Worm (Caenorhabditis elegans) whole organism, L4 larva: ENCODE measurements around the gene ucr-2.2.

Experiments
- F37D6.2 ChIP-seq: sonication (generic microtip); optimal IDR thresholded peaks from 2 replicates; lab custom pipeline; 2016; ENCODE audit warnings: mild to moderate bottlenecking, missing genetic modification characterization, missing compliant biosample characterization
- F49E8.2 ChIP-seq: sonication (generic microtip); optimal IDR thresholded peaks from 2 replicates; lab custom pipeline; 2016; ENCODE audit warnings: missing compliant biosample characterization, mild to moderate bottlenecking, missing genetic modification characterization, borderline replicate concordance
- R02D3.7 ChIP-seq: fragments of 150-350 bp; sonication (generic microtip); optimal IDR thresholded peaks from 3 replicates; lab custom pipeline; 2014; ENCODE audit warnings: missing biosample characterization, missing genetic modification characterization
- T26A8.4 ChIP-seq: fragments of 200-800 bp; sonication (Bioruptor generic); IDR thresholded peaks from 2 replicates; pipeline ENCODE4 v1.3.6; 2022; ENCODE audit warnings: missing genetic modification characterization, missing compliant biosample characterization
- Y105C5A.15 ChIP-seq: fragments of 200-800 bp; sonication (Bioruptor generic); IDR thresholded peaks from 2 replicates; pipeline ENCODE4 v1.3.6; 2022; ENCODE audit warnings: missing genetic modification characterization, missing compliant biosample characterization
- Y48G9A.11 ChIP-seq: fragments of 200-800 bp; sonication (Bioruptor generic); IDR thresholded peaks from 2 replicates; pipeline ENCODE4 v1.3.6; 2022; ENCODE audit warnings: missing genetic modification reagents, missing genetic modification characterization, missing compliant biosample characterization
- Y5F2A.4 ChIP-seq: fragments of 200-800 bp; sonication (Bioruptor generic); optimal IDR thresholded peaks from 2 replicates; lab custom pipeline; 2018; ENCODE audit warnings: mild to moderate bottlenecking, missing genetic modification characterization, missing compliant biosample characterization
- Y75B8A.6 ChIP-seq: fragments of 200-800 bp; sonication (Bioruptor generic); IDR thresholded peaks from 2 replicates; pipeline ENCODE4 v1.3.6; 2022; ENCODE audit warnings: missing genetic modification reagents, missing genetic modification characterization, missing compliant biosample characterization
- ZK337.2 ChIP-seq: fragments of 200-800 bp; sonication (Bioruptor generic); IDR thresholded peaks from 2 replicates; pipeline ENCODE4 v1.3.6; 2022; ENCODE audit warnings: missing genetic modification reagents, missing genetic modification characterization, missing compliant biosample characterization
- ZK546.5 ChIP-seq, 2 experiments: sonication (generic microtip); optimal IDR thresholded peaks; 2 replicates each; lab custom pipeline; 2017; ENCODE audit warnings: missing biosample characterization in 2 of 2, missing genetic modification characterization in 2 of 2
- aly-2 ChIP-seq: sonication (generic microtip); optimal IDR thresholded peaks from 2 replicates; lab custom pipeline; 2018; ENCODE audit warnings: missing biosample characterization, missing genetic modification characterization
- ama-1 ChIP-seq: fragments of 150-350 bp; optimal IDR thresholded peaks from 2 replicates; lab custom pipeline; 2014; ENCODE audit warnings: inconsistent platforms, mixed read lengths
- arid-1 ChIP-seq: fragments of 200-800 bp; sonication (Bioruptor generic); conservative IDR thresholded peaks from 2 replicates; pipeline ENCODE4 v1.3.6; 2022; ENCODE audit warnings: missing genetic modification reagents, missing genetic modification characterization, missing compliant biosample characterization
- ceh-20 ChIP-seq: fragments of 200-800 bp; sonication (Bioruptor generic); IDR thresholded peaks from 2 replicates; pipeline ENCODE4 v1.3.6; 2022; ENCODE audit warnings: missing genetic modification reagents, missing genetic modification characterization, missing compliant biosample characterization
- ceh-62 ChIP-seq: sonication (generic microtip); optimal IDR thresholded peaks from 2 replicates; lab custom pipeline; 2017; ENCODE audit warnings: missing biosample characterization, missing genetic modification characterization
- ces-1 ChIP-seq: fragments of 150-350 bp; sonication (generic microtip); optimal IDR thresholded peaks from 4 replicates; lab custom pipeline; 2014; ENCODE audit warnings: missing biosample characterization, missing genetic modification reagents, missing genetic modification characterization
- cey-2 ChIP-seq: sonication (generic microtip); optimal IDR thresholded peaks from 3 replicates; lab custom pipeline; 2017; ENCODE audit warnings: missing genetic modification characterization, mild to moderate bottlenecking, missing compliant biosample characterization, antibody characterized with exemption, borderline replicate concordance; ENCODE audit not compliant: insufficient read depth
- daf-16 ChIP-seq, 3 experiments: sonication (generic microtip); optimal IDR thresholded peaks; 2 replicates each; lab custom pipeline; 2016 to 2017; ENCODE audit warnings: missing genetic modification characterization in 3 of 3, missing genetic modification reagents in 3 of 3, mild to moderate bottlenecking in 2 of 3, missing compliant biosample characterization in 2 of 3, missing biosample characterization in 1 of 3, moderate library complexity in 1 of 3
- daf-8 ChIP-seq: fragments of 200-800 bp; sonication (Bioruptor generic); IDR thresholded peaks from 2 replicates; pipeline ENCODE4 v1.3.6; 2022; ENCODE audit warnings: missing genetic modification characterization, missing compliant biosample characterization
- dmd-6 ChIP-seq: fragments of 200-800 bp; sonication (Bioruptor generic); IDR thresholded peaks from 2 replicates; pipeline ENCODE4 v1.3.6; 2022; ENCODE audit warnings: missing genetic modification reagents, missing genetic modification characterization, missing compliant biosample characterization
- dmd-8 ChIP-seq: fragments of 200-800 bp; sonication (Bioruptor generic); IDR thresholded peaks from 2 replicates; pipeline ENCODE4 v1.3.6; 2022; ENCODE audit warnings: missing genetic modification characterization, missing compliant biosample characterization
- duxl-1 ChIP-seq: sonication (generic microtip); optimal IDR thresholded peaks from 2 replicates; lab custom pipeline; 2016; ENCODE audit warnings: mild to moderate bottlenecking, missing genetic modification characterization, moderate library complexity, missing compliant biosample characterization; ENCODE audit not compliant: poor library complexity
- fos-1 ChIP-seq: fragments of 150-350 bp; optimal IDR thresholded peaks from 2 replicates; lab custom pipeline; 2014; ENCODE audit warnings: missing biosample characterization, missing genetic modification characterization
- gei-8 ChIP-seq: fragments of 200-800 bp; sonication (Bioruptor generic); optimal IDR thresholded peaks from 2 replicates; lab custom pipeline; 2018; ENCODE audit warnings: mild to moderate bottlenecking, missing genetic modification characterization, missing compliant biosample characterization
- hlh-11 ChIP-seq: fragments of 200-800 bp; sonication (Bioruptor generic); optimal IDR thresholded peaks from 2 replicates; lab custom pipeline; 2018; ENCODE audit warnings: mild to moderate bottlenecking, missing genetic modification characterization, missing compliant biosample characterization
- hlh-30 ChIP-seq: sonication (generic microtip); optimal IDR thresholded peaks from 2 replicates; lab custom pipeline; 2017; ENCODE audit warnings: antibody characterized with exemption, mild to moderate bottlenecking, missing genetic modification characterization, missing compliant biosample characterization; ENCODE audit not compliant: insufficient read depth
- lim-7 ChIP-seq: fragments of 200-800 bp; sonication (Bioruptor generic); IDR thresholded peaks from 2 replicates; pipeline ENCODE4 v1.3.6; 2022; ENCODE audit warnings: missing genetic modification characterization, missing compliant biosample characterization
- madf-5 ChIP-seq, 2 experiments: fragments of 200-800 bp; sonication (Bioruptor generic); IDR thresholded peaks; 2 replicates each; pipeline ENCODE4 v1.3.6; 2022; ENCODE audit warnings: missing compliant biosample characterization in 2 of 2, missing genetic modification characterization in 2 of 2
- mdl-1 ChIP-seq, 2 experiments: fragments of 150-350 bp in 1 of 2; sonication (generic microtip) in 1 of 2; optimal IDR thresholded peaks; 2 replicates each; lab custom pipeline; 2014 to 2017; ENCODE audit warnings: missing biosample characterization in 2 of 2, missing genetic modification characterization in 2 of 2
- mes-2 ChIP-seq: sonication (generic microtip); optimal IDR thresholded peaks from 2 replicates; lab custom pipeline; 2016; ENCODE audit warnings: missing genotype, mild to moderate bottlenecking, missing genetic modification characterization, missing compliant biosample characterization; ENCODE audit not compliant: poor library complexity, severe bottlenecking
- nhr-10 ChIP-seq: fragments of 150-350 bp; optimal IDR thresholded peaks from 2 replicates; lab custom pipeline; 2014; ENCODE audit warnings: missing biosample characterization, missing genetic modification characterization
- nhr-11 ChIP-seq: fragments of 150-350 bp; optimal IDR thresholded peaks from 2 replicates; lab custom pipeline; 2014; ENCODE audit warnings: missing biosample characterization, missing genetic modification characterization
- nhr-111 ChIP-seq: fragments of 200-800 bp; sonication (Bioruptor generic); optimal IDR thresholded peaks from 2 replicates; lab custom pipeline; 2018; ENCODE audit warnings: mild to moderate bottlenecking, missing genetic modification characterization, missing compliant biosample characterization
- nhr-28 ChIP-seq: fragments of 150-350 bp; optimal IDR thresholded peaks from 2 replicates; lab custom pipeline; 2014; ENCODE audit warnings: missing biosample characterization, missing genetic modification characterization
- nhr-41 ChIP-seq: fragments of 200-800 bp; sonication (Bioruptor generic); IDR thresholded peaks from 2 replicates; pipeline ENCODE4 v1.3.6; 2022; ENCODE audit warnings: missing genetic modification reagents, missing genetic modification characterization, missing compliant biosample characterization
- nhr-42 ChIP-seq: fragments of 200-800 bp; sonication (Bioruptor generic); IDR thresholded peaks from 2 replicates; pipeline ENCODE4 v1.3.6; 2022; ENCODE audit warnings: missing genetic modification characterization, missing compliant biosample characterization
- nhr-48 ChIP-seq: sonication (generic microtip); optimal IDR thresholded peaks from 2 replicates; lab custom pipeline; 2016; ENCODE audit warnings: mild to moderate bottlenecking, missing genetic modification characterization, missing compliant biosample characterization
- nhr-6 ChIP-seq: fragments of 150-350 bp; optimal IDR thresholded peaks from 2 replicates; lab custom pipeline; 2014; ENCODE audit warnings: missing biosample characterization, missing genetic modification characterization
- pha-4 ChIP-seq, 2 experiments: fragments of 150-350 bp in 1 of 2; fragments of 200-800 bp in 1 of 2; sonication (Bioruptor generic) in 1 of 2; IDR thresholded peaks in 1 of 2; optimal IDR thresholded peaks in 1 of 2; 2 replicates each; pipeline versions ENCODE4 v1.3.6 to Lab custom; 2014 to 2022; ENCODE audit warnings: missing genetic modification characterization in 2 of 2, missing genetic modification reagents in 2 of 2, missing biosample characterization in 1 of 2, missing compliant biosample characterization in 1 of 2
- php-3 ChIP-seq: fragments of 200-800 bp; sonication (Bioruptor generic); IDR thresholded peaks from 2 replicates; pipeline ENCODE4 v1.3.6; 2022; ENCODE audit warnings: missing genetic modification reagents, missing genetic modification characterization, missing compliant biosample characterization
- sdz-12 ChIP-seq: fragments of 200-800 bp; sonication (Bioruptor generic); optimal IDR thresholded peaks from 2 replicates; lab custom pipeline; 2018; ENCODE audit warnings: mild to moderate bottlenecking, missing genetic modification characterization, missing compliant biosample characterization
- skn-1 ChIP-seq: fragments of 150-350 bp; optimal IDR thresholded peaks from 2 replicates; lab custom pipeline; 2014; ENCODE audit warnings: missing biosample characterization, missing genetic modification characterization
- spr-1 ChIP-seq: sonication (generic microtip); optimal IDR thresholded peaks from 2 replicates; lab custom pipeline; 2016; ENCODE audit warnings: mild to moderate bottlenecking, missing genetic modification characterization, missing compliant biosample characterization
- spr-3 ChIP-seq: fragments of 200-800 bp; sonication (Bioruptor generic); optimal IDR thresholded peaks from 2 replicates; lab custom pipeline; 2018; ENCODE audit warnings: mild to moderate bottlenecking, missing genetic modification characterization, missing compliant biosample characterization
- unc-130 ChIP-seq: sonication (generic microtip); optimal IDR thresholded peaks from 2 replicates; lab custom pipeline; 2016; ENCODE audit warnings: missing genetic modification reagents, missing genetic modification characterization, missing compliant biosample characterization
- unc-62 ChIP-seq, 3 experiments: fragments of 150-350 bp in 1 of 3; sonication (generic microtip); optimal IDR thresholded peaks in 2 of 3; peaks in 1 of 3; 1 replicate in 1 of 3; 2 replicates in 2 of 3; lab custom pipeline; 2014 to 2017; ENCODE audit warnings: missing biosample characterization in 3 of 3, missing genetic modification characterization in 3 of 3, missing genetic modification reagents in 3 of 3, missing genotype in 1 of 3
- zfp-3 ChIP-seq: fragments of 200-800 bp; sonication (Bioruptor generic); conservative IDR thresholded peaks from 2 replicates; pipeline ENCODE4 v1.3.6; 2022; ENCODE audit warnings: missing genetic modification reagents, missing genetic modification characterization, missing compliant biosample characterization
- zip-2 ChIP-seq: fragments of 150-350 bp; optimal IDR thresholded peaks from 2 replicates; lab custom pipeline; 2014; ENCODE audit warnings: missing biosample characterization, missing genetic modification characterization
- ztf-11 ChIP-seq: fragments of 150-350 bp; optimal IDR thresholded peaks from 2 replicates; lab custom pipeline; 2014; ENCODE audit warnings: missing biosample characterization, missing genetic modification characterization

Gene ucr-2.2

ce11 chrX:15181454-15181853, 7.8 kb downstream of the ucr-2.2 start, which contains the start of gene pkhm-2:
pkhm-2 (minus strand) TSS chrX:15181465.
- TF ChIP-seq spr-1: peak; percentile 90
- TF ChIP-seq nhr-10 (tag; lab: Kevin White, UChicago): no peak
- no peak for TF ChIP-seq madf-5 (GFP tag; IDR thresholded peaks at IDR 0.05; lab: Robert Waterston, UW)
- TF ChIP-seq ztf-11 (tag; lab: Kevin White, UChicago): no peak
- TF ChIP-seq Y48G9A.11 (GFP tag; lab: Robert Waterston, UW): no peak
- TF ChIP-seq Y105C5A.15 (GFP tag; lab: Robert Waterston, UW): no peak
- TF ChIP-seq arid-1 (GFP tag; lab: Robert Waterston, UW): peak; percentile 49; the same call in 1 of the 2 replicates
- TF ChIP-seq ceh-20: peak; percentile 84
- TF ChIP-seq nhr-48: peak; percentile 82
- TF ChIP-seq aly-2 (tag; lab: Kevin White, UChicago): no peak
- TF ChIP-seq daf-16 (GFP tag; optimal IDR thresholded peaks at IDR 0.05; lab: Kevin White, UChicago): peak in 1 of 2 experiments; percentile 61
- peak; percentile 86 for TF ChIP-seq daf-16 (tag; optimal IDR thresholded peaks at IDR 0.05; lab: Kevin White, UChicago)
- peak; percentile 85 for TF ChIP-seq nhr-11 (tag; lab: Kevin White, UChicago)
- TF ChIP-seq cey-2 (tag; lab: Kevin White, UChicago): no peak
- peak; percentile 68; the same call in 1 of the 2 replicates for TF ChIP-seq nhr-42 (GFP tag; lab: Robert Waterston, UW)
- peak; percentile 84 for TF ChIP-seq F37D6.2 (tag; lab: Kevin White, UChicago)
- peak; percentile 5 to 68 for TF ChIP-seq mdl-1 (tag; optimal IDR thresholded peaks at IDR 0.05; lab: Kevin White, UChicago)
- peak; percentile 96 for TF ChIP-seq hlh-11 (tag; lab: Kevin White, UChicago)
- TF ChIP-seq gei-8 (GFP tag; lab: Kevin White, UChicago): peak; percentile 26
- TF ChIP-seq nhr-41 (GFP tag; lab: Robert Waterston, UW): no peak
- TF ChIP-seq R02D3.7 (tag; lab: Kevin White, UChicago): no peak
- TF ChIP-seq ces-1 (GFP tag; lab: Kevin White, UChicago): no peak
- TF ChIP-seq duxl-1: peak; percentile 92
- no peak; the same call in 1 of the 2 replicates for TF ChIP-seq pha-4 (GFP tag; IDR thresholded peaks at IDR 0.05; lab: Robert Waterston, UW)
- no peak for TF ChIP-seq pha-4 (tag; optimal IDR thresholded peaks at IDR 0.05; lab: Kevin White, UChicago)
- no peak for TF ChIP-seq daf-8 (GFP tag; lab: Robert Waterston, UW)
- no peak for TF ChIP-seq unc-130 (GFP tag; lab: Kevin White, UChicago)
- peak; percentile 12 for TF ChIP-seq Y5F2A.4 (GFP tag; lab: Kevin White, UChicago)
- TF ChIP-seq dmd-6 (GFP tag; lab: Robert Waterston, UW): peak; percentile 86
- peak; percentile 69 for TF ChIP-seq zip-2 (tag; lab: Kevin White, UChicago)
- no peak for TF ChIP-seq F49E8.2 (tag; lab: Kevin White, UChicago)
- peak; percentile 48; the same call in 1 of the 2 replicates for TF ChIP-seq zfp-3 (GFP tag; lab: Robert Waterston, UW)
- no peak for TF ChIP-seq ama-1 (lab: Kevin White, UChicago)
- TF ChIP-seq dmd-8 (GFP tag; lab: Robert Waterston, UW): no peak
- TF ChIP-seq nhr-6: peak; percentile 97
- peak; percentile 82 for TF ChIP-seq nhr-28 (tag; lab: Kevin White, UChicago)
- 0 out of 2 replicates have a peak, but pooled peaks have one; percentile 43 for TF ChIP-seq lim-7
- TF ChIP-seq php-3 (GFP tag; lab: Robert Waterston, UW): peak; percentile 77
- TF ChIP-seq hlh-30: peak; percentile 91
- TF ChIP-seq sdz-12: no peak
- TF ChIP-seq ZK546.5 (tag; optimal IDR thresholded peaks at IDR 0.05; lab: Kevin White, UChicago): no peak
- TF ChIP-seq ZK337.2 (GFP tag; lab: Robert Waterston, UW): no peak
- TF ChIP-seq nhr-111 (GFP tag; lab: Kevin White, UChicago): peak; percentile 8
- TF ChIP-seq T26A8.4 (GFP tag; lab: Robert Waterston, UW): peak; percentile 93
- no peak for TF ChIP-seq Y75B8A.6 (GFP tag; lab: Robert Waterston, UW)
- no peak for TF ChIP-seq skn-1 (tag; lab: Kevin White, UChicago)
- no peak for TF ChIP-seq ceh-62 (tag; lab: Kevin White, UChicago)
- peak; percentile 84 for TF ChIP-seq spr-3
- TF ChIP-seq fos-1: no peak
- peak in 1 of 2 experiments; percentile 99 for TF ChIP-seq unc-62 (GFP tag; optimal IDR thresholded peaks at IDR 0.05 in 1 of 2; lab: Kevin White, UChicago)
- no peak for TF ChIP-seq unc-62 (tag; optimal IDR thresholded peaks at IDR 0.05; lab: Kevin White, UChicago)
- peak; percentile 93 for TF ChIP-seq mes-2 (tag; lab: Kevin White, UChicago)
